Fruit fly (Drosophila melanogaster): ENCODE measurements around the gene CG7342.
A peak's percentile ranks its signal among the peaks of the same experiment; 100 is the strongest.

CG7342 gene

dm6 chr3R:19644901-19645204, 41.7 kb downstream of the CG7342 start, which contains the start of gene Nup58:
Gene Nup58 (plus strand): TSS chr3R:19645026.
- TF ChIP-seq Hr83 (GFP tag; optimal IDR thresholded peaks at IDR 0.05; ENCODE audit: poor library complexity, severe bottlenecking): peak; percentile 42
- TF ChIP-seq h (GFP tag; optimal IDR thresholded peaks at IDR 0.05): no peak
- TF ChIP-seq lola (GFP tag; optimal IDR thresholded peaks at IDR 0.05): no peak
- TF ChIP-seq ey (GFP tag; optimal IDR thresholded peaks at IDR 0.05): no peak
- peak; percentile 7 for TF ChIP-seq HLH106 (tag; optimal IDR thresholded peaks at IDR 0.05)

dm6 chr3R:19648289-19648916, 45.2 kb downstream of the CG7342 start, which contains the start of the genes CG6195 and CG31220:
Gene CG6195 (minus strand): TSS chr3R:19648410.
Gene CG31220 (plus strand): TSS chr3R:19648487.
- TF ChIP-seq foxo (GFP tag; optimal IDR thresholded peaks at IDR 0.05) (peak in 1 of 2 experiments; percentile 32), fru (GFP tag; optimal IDR thresholded peaks at IDR 0.05) (peak; percentile 2), Dfd (GFP tag; optimal IDR thresholded peaks at IDR 0.05) (no peak), woc (GFP tag; optimal IDR thresholded peaks at IDR 0.05) (no peak), Abd-B (GFP tag; optimal IDR thresholded peaks at IDR 0.05) (no peak), lola (GFP tag; optimal IDR thresholded peaks at IDR 0.05) (no peak), ey (GFP tag; optimal IDR thresholded peaks at IDR 0.05) (no peak), OdsH (GFP tag; optimal IDR thresholded peaks at IDR 0.05) (no peak), br (GFP tag; optimal IDR thresholded peaks at IDR 0.05) (peak; percentile 49), h (GFP tag; optimal IDR thresholded peaks at IDR 0.05) (no peak), tai (GFP tag; optimal IDR thresholded peaks at IDR 0.05) (no peak), psq (GFP tag; optimal IDR thresholded peaks at IDR 0.05) (no peak), Hr83 (GFP tag; optimal IDR thresholded peaks at IDR 0.05; ENCODE audit: poor library complexity, severe bottlenecking) (peak; percentile 28), usp (GFP tag; optimal IDR thresholded peaks at IDR 0.05) (no peak), sage (GFP tag; optimal IDR thresholded peaks at IDR 0.05) (no peak), HLH106 (tag; optimal IDR thresholded peaks at IDR 0.05) (peak; percentile 26), rgr (GFP tag; optimal IDR thresholded peaks at IDR 0.05) (peak; percentile 33), Hr78 (GFP tag; optimal IDR thresholded peaks at IDR 0.05) (no peak), Dif (GFP tag; optimal IDR thresholded peaks at IDR 0.05; ENCODE audit: partially characterized antibody) (no peak), CG32264 (GFP tag; optimal IDR thresholded peaks at IDR 0.05) (no peak)

dm6 chr3R:19650718-19651117, 47.5 kb downstream of the CG7342 start, which contains the start of gene CG31219:
Gene CG31219 (plus strand): TSS chr3R:19651018.
- TF ChIP-seq pan (optimal IDR thresholded peaks at IDR 0.05) (no peak), br (GFP tag; optimal IDR thresholded peaks at IDR 0.05) (no peak), Abd-B (GFP tag; optimal IDR thresholded peaks at IDR 0.05) (no peak), rgr (GFP tag; optimal IDR thresholded peaks at IDR 0.05) (no peak)

Measured in whole organism, wandering third instar larva.